Fruit fly (Drosophila melanogaster) whole organism, wandering third instar larva: Measurements from ENCODE around the gene CG17122.

Source experiments
- Abd-B ChIP-seq: fragments of >200 bp; optimal IDR thresholded peaks from 2 replicates; lab custom pipeline; 2017; ENCODE audit warnings: missing biosample characterization, missing genetic modification characterization
- CG32264 ChIP-seq: fragments of 200-800 bp; sonication (Bioruptor generic); optimal IDR thresholded peaks from 2 replicates; lab custom pipeline; 2016; ENCODE audit warnings: missing biosample characterization, missing genetic modification characterization
- Dfd ChIP-seq: fragments of >200 bp; optimal IDR thresholded peaks from 2 replicates; lab custom pipeline; 2017; ENCODE audit warnings: missing biosample characterization, missing genetic modification characterization
- Dif ChIP-seq: fragments of 200-275, 200-300 bp; sonication (Bioruptor generic); optimal IDR thresholded peaks from 2 replicates; lab custom pipeline; 2018; ENCODE audit warnings: missing biosample characterization, missing genetic modification characterization; ENCODE audit not compliant: partially characterized antibody
- GATAd ChIP-seq: sonication (Bioruptor generic); optimal IDR thresholded peaks from 2 replicates; lab custom pipeline; 2016; ENCODE audit warnings: missing biosample characterization, missing genetic modification characterization
- HLH106 ChIP-seq: fragments of 200-800 bp; optimal IDR thresholded peaks from 3 replicates; lab custom pipeline; 2019; ENCODE audit warnings: missing biosample characterization, mild to moderate bottlenecking, missing genetic modification characterization, moderate library complexity
- Hnf4 ChIP-seq: fragments of 200-800 bp; sonication (Bioruptor generic); optimal IDR thresholded peaks from 2 replicates; lab custom pipeline; 2016; ENCODE audit warnings: missing biosample characterization, mild to moderate bottlenecking, missing genetic modification characterization
- Hr78 ChIP-seq: fragments of >200 bp; optimal IDR thresholded peaks from 2 replicates; lab custom pipeline; 2017; ENCODE audit warnings: missing biosample characterization, missing genetic modification characterization
- Jra ChIP-seq: sonication (Bioruptor generic); optimal IDR thresholded peaks from 2 replicates; lab custom pipeline; 2016; ENCODE audit warnings: missing biosample characterization, missing genetic modification characterization
- Mio ChIP-seq: sonication (Bioruptor generic); optimal IDR thresholded peaks from 2 replicates; lab custom pipeline; 2016; ENCODE audit warnings: missing biosample characterization, missing genetic modification characterization
- Myc ChIP-seq: fragments of >200 bp; optimal IDR thresholded peaks from 2 replicates; lab custom pipeline; 2017
- N ChIP-seq: fragments of >200 bp; optimal IDR thresholded peaks from 2 replicates; lab custom pipeline; 2018; ENCODE audit warnings: missing biosample characterization, missing external identifiers, missing genetic modification characterization
- OdsH ChIP-seq: fragments of 200-800 bp; sonication (Bioruptor generic); optimal IDR thresholded peaks from 2 replicates; lab custom pipeline; 2016; ENCODE audit warnings: missing biosample characterization, mild to moderate bottlenecking, missing genetic modification characterization
- Rel ChIP-seq, 2 experiments: fragments of 200-800 bp; sonication (Bioruptor generic) in 1 of 2; optimal IDR thresholded peaks; 2 replicates in 1 of 2; 3 replicates in 1 of 2; lab custom pipeline; 2016 to 2019; ENCODE audit warnings: mild to moderate bottlenecking in 2 of 2, missing biosample characterization in 2 of 2, missing genetic modification characterization in 2 of 2, moderate library complexity in 1 of 2
- Sp1 ChIP-seq: fragments of 200-800 bp; sonication (Bioruptor generic); optimal IDR thresholded peaks from 3 replicates; lab custom pipeline; 2019; ENCODE audit warnings: missing biosample characterization, mild to moderate bottlenecking, missing genetic modification characterization, moderate library complexity
- Vsx2 ChIP-seq: fragments of 200-300, 225-300 bp; sonication (Bioruptor generic); optimal IDR thresholded peaks from 2 replicates; lab custom pipeline; 2018; ENCODE audit warnings: missing biosample characterization, missing genetic modification characterization; ENCODE audit not compliant: partially characterized antibody
- br ChIP-seq: fragments of 200-800 bp; sonication (Bioruptor generic); optimal IDR thresholded peaks from 2 replicates; lab custom pipeline; 2016; ENCODE audit warnings: missing biosample characterization, missing genetic modification characterization
- brk ChIP-seq: fragments of 200-800 bp; sonication (Bioruptor generic); optimal IDR thresholded peaks from 2 replicates; lab custom pipeline; 2016; ENCODE audit warnings: missing biosample characterization, mild to moderate bottlenecking, missing genetic modification characterization
- dl ChIP-seq, 2 experiments: fragments of 175-275, 200-275 bp in 1 of 2; fragments of 200-275 bp in 1 of 2; sonication (Bioruptor generic); optimal IDR thresholded peaks; lab custom pipeline; 2018; ENCODE audit warnings: mild to moderate bottlenecking in 2 of 2, missing biosample characterization in 2 of 2, missing genetic modification characterization in 2 of 2, moderate library complexity in 2 of 2; ENCODE audit not compliant: partially characterized antibody in 2 of 2, insufficient read depth in 1 of 2
- dmrt93B ChIP-seq: fragments of 200-800 bp; sonication (Bioruptor generic); optimal IDR thresholded peaks from 2 replicates; lab custom pipeline; 2018; ENCODE audit warnings: missing biosample characterization, mild to moderate bottlenecking, missing genetic modification characterization
- dsf ChIP-seq: sonication (Bioruptor generic); optimal IDR thresholded peaks from 2 replicates; lab custom pipeline; 2016; ENCODE audit warnings: missing biosample characterization, missing genetic modification characterization, borderline replicate concordance
- ey ChIP-seq: fragments of 200-800 bp; sonication (Bioruptor generic); optimal IDR thresholded peaks from 2 replicates; lab custom pipeline; 2016; ENCODE audit warnings: missing biosample characterization, missing genetic modification characterization
- fru ChIP-seq: fragments of 200-800 bp; sonication (Bioruptor generic); optimal IDR thresholded peaks from 3 replicates; lab custom pipeline; 2016; ENCODE audit warnings: missing biosample characterization, mild to moderate bottlenecking, missing genetic modification characterization
- jim ChIP-seq: fragments of 175-275, 200-325 bp; sonication (Bioruptor generic); optimal IDR thresholded peaks from 2 replicates; lab custom pipeline; 2016; ENCODE audit warnings: missing biosample characterization, mild to moderate bottlenecking, missing genetic modification characterization
- lola ChIP-seq: fragments of >200 bp; optimal IDR thresholded peaks from 2 replicates; lab custom pipeline; 2017; ENCODE audit warnings: missing biosample characterization, missing genetic modification characterization
- pan ChIP-seq: fragments of >200 bp; optimal IDR thresholded peaks from 2 replicates; lab custom pipeline; 2017
- psq ChIP-seq: fragments of 200-800 bp; sonication (Bioruptor generic); optimal IDR thresholded peaks from 3 replicates; lab custom pipeline; 2017; ENCODE audit warnings: missing biosample characterization, mild to moderate bottlenecking, missing genetic modification characterization, moderate library complexity
- rgr ChIP-seq: fragments of 200-800 bp; sonication (Bioruptor generic); optimal IDR thresholded peaks from 3 replicates; lab custom pipeline; 2016; ENCODE audit warnings: missing biosample characterization, mild to moderate bottlenecking, missing genetic modification characterization
- sage ChIP-seq: fragments of 200-800 bp; sonication (Bioruptor generic); optimal IDR thresholded peaks from 2 replicates; lab custom pipeline; 2016; ENCODE audit warnings: missing biosample characterization, mild to moderate bottlenecking, missing genetic modification characterization
- tai ChIP-seq: sonication (Bioruptor generic); optimal IDR thresholded peaks from 2 replicates; lab custom pipeline; 2016; ENCODE audit warnings: missing biosample characterization, missing genetic modification characterization
- usp ChIP-seq: fragments of >200 bp; optimal IDR thresholded peaks from 2 replicates; lab custom pipeline; 2017; ENCODE audit warnings: missing biosample characterization, missing genetic modification characterization

Gene CG17122

DNA sequence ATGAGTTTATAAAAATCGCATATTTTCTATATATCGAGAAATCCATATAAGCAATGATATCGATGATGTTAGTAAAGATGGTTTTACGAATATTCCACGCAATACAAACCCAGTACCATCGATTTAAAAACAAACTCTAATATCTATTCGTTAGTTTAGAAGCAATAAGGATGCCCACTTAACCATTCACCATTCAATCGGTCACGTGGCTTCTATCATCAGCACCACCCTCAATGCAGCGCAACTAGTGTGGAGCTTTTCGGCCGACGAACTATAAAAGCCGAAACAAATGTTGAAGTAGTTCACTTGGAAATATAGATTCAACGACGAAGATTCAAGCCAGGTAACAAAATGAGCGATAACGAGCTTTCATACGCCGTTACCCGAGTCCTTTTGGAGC, 43.8 kb downstream of the CG17122 start, which contains the start of gene CG13813:
CG13813 (plus strand) TSS at position 301 of the 400 bp plus-strand sequence.
- no peak for TF ChIP-seq rgr (GFP tag; lab: Kevin White, UChicago)
- TF ChIP-seq tai (GFP tag; lab: Kevin White, UChicago) = no peak
- TF ChIP-seq Rel (GFP tag; optimal IDR thresholded peaks at IDR 0.05; lab: Kevin White, UChicago) = no peak
- no peak for TF ChIP-seq Rel (tag; optimal IDR thresholded peaks at IDR 0.05; lab: Kevin White, UChicago)
- TF ChIP-seq Sp1 (GFP tag; lab: Kevin White, UChicago) = no peak
- no peak for TF ChIP-seq dsf (GFP tag; lab: Kevin White, UChicago)
- TF ChIP-seq GATAd (GFP tag; lab: Kevin White, UChicago) = no peak
- no peak for TF ChIP-seq jim (GFP tag; lab: Kevin White, UChicago)
- no peak for TF ChIP-seq ey
- no peak for TF ChIP-seq CG32264 (GFP tag; lab: Kevin White, UChicago)
- TF ChIP-seq Dfd (GFP tag; lab: Kevin White, UChicago) = no peak
- no peak for TF ChIP-seq N (GFP tag; lab: Kevin White, UChicago)
- TF ChIP-seq psq (GFP tag; lab: Kevin White, UChicago) = no peak
- TF ChIP-seq br = no peak
- TF ChIP-seq Hnf4 = no peak
- TF ChIP-seq fru (GFP tag; lab: Kevin White, UChicago) = no peak
- TF ChIP-seq OdsH (GFP tag; lab: Kevin White, UChicago) = no peak

DNA sequence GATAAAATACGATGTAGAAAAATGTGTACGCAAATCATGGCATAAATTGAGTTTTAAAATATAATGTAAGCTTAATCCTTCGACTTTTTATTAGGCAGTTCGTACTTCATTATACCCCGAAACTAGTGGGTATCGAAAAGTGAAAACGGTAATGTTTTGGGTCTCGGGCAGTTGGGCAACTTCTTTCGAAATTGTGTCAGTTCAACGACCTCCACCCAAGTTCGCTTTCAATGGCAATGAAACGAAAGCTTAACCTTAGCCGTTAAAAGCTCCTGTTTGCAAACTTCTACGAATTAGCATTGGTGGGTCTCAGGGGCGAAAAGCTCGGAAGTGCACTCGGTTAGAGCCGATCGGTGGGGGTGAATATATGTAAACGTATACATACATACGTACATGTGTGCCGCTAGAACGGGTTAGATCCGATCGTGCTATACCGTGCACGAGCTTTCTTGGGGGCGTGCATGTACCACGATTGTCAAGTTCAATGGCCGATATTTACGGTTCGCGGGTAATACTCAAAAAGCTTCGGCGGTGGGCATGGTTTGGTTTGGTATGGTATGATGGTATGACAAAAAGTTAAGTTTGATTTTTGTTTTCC, 44.9 kb downstream of the CG17122 start:
- no peak for TF ChIP-seq Hnf4
- TF ChIP-seq dmrt93B = no peak
- no peak for TF ChIP-seq HLH106
- no peak for TF ChIP-seq Abd-B
- no peak for TF ChIP-seq Myc (lab: Kevin White, UChicago)
- peak; percentile 80 for TF ChIP-seq Dif
- TF ChIP-seq Dfd (GFP tag; lab: Kevin White, UChicago) = no peak

DNA sequence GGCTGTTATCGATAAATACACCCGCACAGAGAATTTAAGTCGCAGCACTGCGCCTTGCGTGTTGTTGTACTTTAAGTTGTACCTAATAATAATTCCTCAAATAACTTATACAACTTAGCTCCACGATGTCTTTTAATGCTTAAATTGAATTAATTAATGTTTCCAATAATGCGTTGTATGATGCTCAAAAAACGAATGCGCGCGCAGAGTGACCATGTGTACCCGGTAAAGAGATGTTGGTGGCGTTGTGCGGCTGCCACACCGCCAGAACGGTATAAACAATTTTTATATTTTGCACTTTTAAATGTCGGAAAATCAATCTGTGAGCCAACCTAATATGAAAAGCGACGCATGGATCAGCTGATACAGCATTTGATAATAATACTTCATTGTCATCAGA, 49.0 kb downstream of the CG17122 start:
- no peak for TF ChIP-seq Abd-B
- TF ChIP-seq Dif = peak; percentile 69
- TF ChIP-seq dl (GFP tag; optimal IDR thresholded peaks at IDR 0.05; lab: Kevin White, UChicago; ENCODE audit: insufficient read depth in 1 of 2, partially characterized antibody in 2 of 2) = peak in 1 of 2 experiments; percentile 54
- peak; percentile 45 for TF ChIP-seq Myc (lab: Kevin White, UChicago)
- no peak for TF ChIP-seq Sp1 (GFP tag; lab: Kevin White, UChicago)
- no peak for TF ChIP-seq dmrt93B
- peak; percentile 92 for TF ChIP-seq Vsx2 (GFP tag; lab: Kevin White, UChicago)
- TF ChIP-seq br = no peak
- no peak for TF ChIP-seq N (GFP tag; lab: Kevin White, UChicago)
- TF ChIP-seq Mio = no peak
- no peak for TF ChIP-seq usp (GFP tag; lab: Kevin White, UChicago)
- TF ChIP-seq ey = no peak
- TF ChIP-seq rgr (GFP tag; lab: Kevin White, UChicago) = no peak
- no peak for TF ChIP-seq pan (lab: Kevin White, UChicago)
- TF ChIP-seq OdsH (GFP tag; lab: Kevin White, UChicago) = no peak
- no peak for TF ChIP-seq CG32264 (GFP tag; lab: Kevin White, UChicago)

DNA sequence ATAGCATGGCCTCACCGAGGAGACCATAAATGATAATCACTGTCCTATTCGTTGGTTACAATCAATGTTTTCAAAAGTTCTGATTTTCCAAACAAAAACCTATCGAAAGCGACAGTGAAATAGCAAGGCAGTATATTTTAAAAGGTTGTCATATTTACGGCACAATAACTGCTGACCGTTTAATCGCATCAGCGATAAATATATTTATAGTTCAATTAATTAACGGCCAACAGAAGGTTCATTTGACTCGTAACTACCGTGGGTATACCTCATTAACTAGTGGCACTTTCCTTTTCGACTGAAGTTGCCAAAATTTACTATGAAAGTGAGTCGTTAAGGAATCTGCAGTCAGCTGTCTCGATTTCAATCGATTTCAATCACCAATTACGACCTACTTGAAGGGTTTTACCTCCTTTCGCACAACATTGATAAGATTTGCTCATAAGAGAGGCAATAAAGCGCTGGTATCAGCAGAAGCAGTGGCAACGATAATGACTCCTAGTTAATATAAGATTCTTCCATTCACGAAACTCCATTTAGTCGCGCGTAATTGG, 51.7 kb downstream of the CG17122 start, which contains the start of gene CG17147:
CG17147 (plus strand) TSS at position 535 of the 554 bp plus-strand sequence.
- TF ChIP-seq Hr78 = no peak
- TF ChIP-seq rgr (GFP tag; lab: Kevin White, UChicago) = no peak
- no peak for TF ChIP-seq br
- TF ChIP-seq dmrt93B = no peak
- TF ChIP-seq psq (GFP tag; lab: Kevin White, UChicago) = no peak
- TF ChIP-seq Jra (GFP tag; lab: Kevin White, UChicago) = no peak
- no peak for TF ChIP-seq dsf (GFP tag; lab: Kevin White, UChicago)
- TF ChIP-seq Rel (GFP tag; optimal IDR thresholded peaks at IDR 0.05; lab: Kevin White, UChicago) = no peak
- no peak for TF ChIP-seq Rel (tag; optimal IDR thresholded peaks at IDR 0.05; lab: Kevin White, UChicago)
- TF ChIP-seq Mio = no peak
- no peak for TF ChIP-seq Hnf4
- no peak for TF ChIP-seq brk (GFP tag; lab: Kevin White, UChicago)
- TF ChIP-seq Dif = no peak
- no peak for TF ChIP-seq sage (GFP tag; lab: Kevin White, UChicago)
- no peak for TF ChIP-seq dl (GFP tag; optimal IDR thresholded peaks at IDR 0.05; lab: Kevin White, UChicago; ENCODE audit: insufficient read depth in 1 of 2, partially characterized antibody in 2 of 2)
- no peak for TF ChIP-seq Abd-B
- no peak for TF ChIP-seq Dfd (GFP tag; lab: Kevin White, UChicago)
- TF ChIP-seq lola (GFP tag; lab: Kevin White, UChicago) = no peak
